Worm (Caenorhabditis elegans): Measurements from ENCODE around the gene msp-77.

- no peak for TF ChIP-seq blmp-1 (tag; optimal IDR thresholded peaks at IDR 0.05)
- no peak for TF ChIP-seq ets-5 (GFP tag; IDR thresholded peaks at IDR 0.05)
- TF ChIP-seq snpc-4 (tag; optimal IDR thresholded peaks at IDR 0.05): no peak
- TF ChIP-seq rnt-1 (tag; optimal IDR thresholded peaks at IDR 0.05): no peak
- no peak for TF ChIP-seq unc-86 (tag; optimal IDR thresholded peaks at IDR 0.05)
Measured at ce11 chrIV:9898712-9899111, 4.3 kb downstream of the msp-77 start, which contains the start of gene tbc-3.

Data from whole organism, L1 larva.